Worm (Caenorhabditis elegans) whole organism, mixed stage, embryonic: ENCODE data around the gene R02E4.2.
A peak's percentile ranks its signal among the peaks of the same experiment; 100 is the strongest.

Source experiments
- bed-3 ChIP-seq: fragments of 200-800 bp; sonication (Bioruptor generic); optimal IDR thresholded peaks from 3 replicates; lab custom pipeline; 2018; ENCODE audit warnings: mild to moderate bottlenecking, missing genetic modification characterization, moderate library complexity, missing compliant biosample characterization
- blmp-1 ChIP-seq: fragments of 150-350 bp; optimal IDR thresholded peaks from 2 replicates; lab custom pipeline; 2014; ENCODE audit warnings: missing biosample characterization, missing genetic modification characterization
- ces-1 ChIP-seq: fragments of 150-350 bp; optimal IDR thresholded peaks from 2 replicates; lab custom pipeline; 2014; ENCODE audit warnings: missing biosample characterization, missing genetic modification reagents, missing genetic modification characterization
- drap-1 ChIP-seq: fragments of 200-800 bp; sonication (Bioruptor generic); optimal IDR thresholded peaks from 3 replicates; lab custom pipeline; 2018; ENCODE audit warnings: mild to moderate bottlenecking, missing genetic modification characterization, missing compliant biosample characterization
- elt-3 ChIP-seq: fragments of 150-350 bp; optimal IDR thresholded peaks from 2 replicates; lab custom pipeline; 2014; ENCODE audit warnings: missing biosample characterization, missing genetic modification characterization
- ham-2 ChIP-seq: fragments of 200-800 bp; sonication (Bioruptor generic); optimal IDR thresholded peaks from 2 replicates; lab custom pipeline; 2018; ENCODE audit warnings: mild to moderate bottlenecking, missing genetic modification characterization, missing compliant biosample characterization
- hlh-1 ChIP-seq: fragments of 150-350 bp; optimal IDR thresholded peaks from 2 replicates; lab custom pipeline; 2014; ENCODE audit warnings: missing biosample characterization, missing genetic modification reagents, missing genetic modification characterization
- lin-13 ChIP-seq: fragments of 150-350 bp; optimal IDR thresholded peaks from 2 replicates; lab custom pipeline; 2014; ENCODE audit warnings: missing biosample characterization, missing genetic modification characterization
- mab-5 ChIP-seq: fragments of 150-350 bp; optimal IDR thresholded peaks from 2 replicates; lab custom pipeline; 2014; ENCODE audit warnings: missing biosample characterization, missing genetic modification characterization
- mls-2 ChIP-seq: sonication (generic microtip); optimal IDR thresholded peaks from 2 replicates; lab custom pipeline; 2016; ENCODE audit warnings: mild to moderate bottlenecking, missing genetic modification characterization, moderate library complexity, missing compliant biosample characterization
- nhr-12 ChIP-seq: fragments of 150-350 bp; optimal IDR thresholded peaks from 2 replicates; lab custom pipeline; 2014; ENCODE audit warnings: missing biosample characterization, missing genetic modification characterization
- nhr-2 ChIP-seq: fragments of 150-350 bp; optimal IDR thresholded peaks from 2 replicates; lab custom pipeline; 2014; ENCODE audit warnings: missing biosample characterization, missing genetic modification characterization
- nhr-237 ChIP-seq: fragments of 150-350 bp; optimal IDR thresholded peaks from 2 replicates; lab custom pipeline; 2014; ENCODE audit warnings: missing biosample characterization, missing genetic modification characterization
- nhr-28 ChIP-seq: fragments of 150-350 bp; optimal IDR thresholded peaks from 2 replicates; lab custom pipeline; 2014; ENCODE audit warnings: missing biosample characterization, missing genetic modification characterization
- pha-4 ChIP-seq: fragments of 150-350 bp; optimal IDR thresholded peaks from 2 replicates; lab custom pipeline; 2018; ENCODE audit warnings: missing biosample characterization, missing genetic modification reagents, missing genetic modification characterization
- sem-2 ChIP-seq: fragments of 200-800 bp; sonication (Bioruptor generic); optimal IDR thresholded peaks from 2 replicates; lab custom pipeline; 2018; ENCODE audit warnings: mild to moderate bottlenecking, missing genetic modification characterization, missing compliant biosample characterization
- sptf-1 ChIP-seq: sonication (generic microtip); optimal IDR thresholded peaks from 2 replicates; lab custom pipeline; 2017; ENCODE audit warnings: mild to moderate bottlenecking, missing genetic modification characterization, moderate library complexity, missing compliant biosample characterization
- unc-120 ChIP-seq: sonication (generic microtip); optimal IDR thresholded peaks from 2 replicates; lab custom pipeline; 2017; ENCODE audit warnings: missing genetic modification characterization, missing compliant biosample characterization; ENCODE audit not compliant: poor library complexity, severe bottlenecking
- unc-39 ChIP-seq: fragments of 150-350 bp; optimal IDR thresholded peaks from 2 replicates; lab custom pipeline; 2014; ENCODE audit warnings: missing biosample characterization, missing genetic modification characterization
- unc-62 ChIP-seq: fragments of 150-350 bp; optimal IDR thresholded peaks from 2 replicates; lab custom pipeline; 2014; ENCODE audit warnings: missing biosample characterization, missing genetic modification reagents, missing genetic modification characterization
- zip-8 ChIP-seq: fragments of 150-350 bp; optimal IDR thresholded peaks from 2 replicates; lab custom pipeline; 2014; ENCODE audit warnings: missing biosample characterization, missing genetic modification characterization
- ztf-11 ChIP-seq: fragments of 150-350 bp; optimal IDR thresholded peaks from 2 replicates; lab custom pipeline; 2014; ENCODE audit warnings: missing biosample characterization, missing genetic modification characterization

R02E4.2 gene

ce11 chrX:4154784-4155183 is 47.5 kb downstream of the R02E4.2 start:
- TF ChIP-seq unc-120 (no peak), hlh-1 (tag; lab: Kevin White, UChicago) (peak; percentile 2), pha-4 (tag; lab: Kevin White, UChicago) (no peak), lin-13 (no peak), blmp-1 (tag; lab: Kevin White, UChicago) (no peak), ces-1 (GFP tag; lab: Kevin White, UChicago) (no peak), sptf-1 (tag; lab: Kevin White, UChicago) (no peak), ham-2 (GFP tag; lab: Kevin White, UChicago) (no peak)

DNA sequence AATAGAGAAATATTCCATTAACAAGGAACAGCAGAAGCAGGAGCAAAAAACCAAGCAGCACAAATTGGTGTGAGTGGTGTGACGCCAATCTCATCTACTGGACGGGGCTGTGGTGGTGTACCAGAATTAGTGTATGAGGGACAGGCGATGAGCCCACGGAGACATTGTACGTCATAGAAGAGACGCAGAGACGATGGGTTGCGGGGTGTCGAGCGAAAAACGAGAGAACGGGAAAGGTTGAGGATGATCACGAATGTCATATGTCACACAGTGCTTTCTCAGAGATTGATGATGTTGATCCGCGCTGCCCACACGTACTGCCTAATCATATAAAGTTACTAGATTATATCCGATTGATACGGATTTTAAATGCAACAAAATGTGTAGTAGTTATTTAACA is 50.6 kb downstream of the R02E4.2 start:
- TF ChIP-seq unc-120 (peak; percentile 29), ces-1 (GFP tag; lab: Kevin White, UChicago) (peak; percentile 30), ztf-11 (tag; lab: Kevin White, UChicago) (no peak), nhr-12 (tag; lab: Kevin White, UChicago) (no peak), nhr-237 (tag; lab: Kevin White, UChicago) (no peak), drap-1 (GFP tag; lab: Kevin White, UChicago) (peak; percentile 32), nhr-2 (tag; lab: Kevin White, UChicago) (peak; percentile 16), hlh-1 (tag; lab: Kevin White, UChicago) (peak; percentile 89), unc-62 (GFP tag; lab: Kevin White, UChicago) (peak; percentile 95), mls-2 (tag; lab: Kevin White, UChicago) (peak; percentile 5), unc-39 (no peak)

DNA sequence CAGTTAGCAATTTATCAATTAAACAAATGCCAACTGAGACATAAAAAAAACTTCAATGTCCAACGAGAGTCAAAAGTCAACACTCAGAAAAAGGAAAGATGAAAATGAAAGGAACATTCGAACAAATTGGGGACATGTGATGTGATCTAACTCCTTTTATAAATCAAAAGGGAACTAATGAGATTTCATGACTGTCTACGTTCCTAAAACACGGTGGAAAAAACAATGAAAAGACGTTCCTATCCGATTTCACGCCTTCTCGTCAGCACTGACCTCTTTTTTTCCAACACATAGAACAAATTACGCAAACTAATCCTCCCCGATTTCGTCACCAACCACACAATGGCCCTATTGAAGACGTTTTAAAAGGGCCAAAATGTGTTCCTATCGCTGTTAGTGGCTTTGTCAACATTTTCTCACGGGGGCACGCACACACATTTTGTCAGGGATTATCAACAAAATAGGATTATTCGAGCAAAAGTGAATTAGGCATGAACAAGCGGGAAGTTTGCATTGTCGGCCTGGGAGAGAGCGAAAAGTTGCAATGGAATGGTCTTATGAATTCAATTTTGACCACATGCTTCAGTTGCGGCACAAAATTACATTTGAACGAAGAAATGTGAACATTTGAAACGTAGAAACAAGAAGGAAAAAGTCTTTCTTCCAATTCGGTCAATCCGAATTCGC is 52.1 kb downstream of the R02E4.2 start:
- TF ChIP-seq drap-1 (GFP tag; lab: Kevin White, UChicago) (no peak), ces-1 (GFP tag; lab: Kevin White, UChicago) (peak; percentile 90)

ce11 chrX:4159929-4160328 is 52.7 kb downstream of the R02E4.2 start:
- no peak for TF ChIP-seq nhr-28
- TF ChIP-seq ztf-11 (tag; lab: Kevin White, UChicago) = no peak
- TF ChIP-seq blmp-1 (tag; lab: Kevin White, UChicago) = no peak
- no peak for TF ChIP-seq nhr-2 (tag; lab: Kevin White, UChicago)
- TF ChIP-seq bed-3 = no peak
- no peak for TF ChIP-seq mab-5 (tag; lab: Kevin White, UChicago)
- no peak for TF ChIP-seq unc-62 (GFP tag; lab: Kevin White, UChicago)
- TF ChIP-seq ham-2 (GFP tag; lab: Kevin White, UChicago) = no peak
- no peak for TF ChIP-seq hlh-1 (tag; lab: Kevin White, UChicago)
- no peak for TF ChIP-seq nhr-237 (tag; lab: Kevin White, UChicago)
- no peak for TF ChIP-seq elt-3 (tag; lab: Kevin White, UChicago)
- no peak for TF ChIP-seq sem-2 (GFP tag; lab: Kevin White, UChicago)
- no peak for TF ChIP-seq mls-2 (tag; lab: Kevin White, UChicago)
- no peak for TF ChIP-seq drap-1 (GFP tag; lab: Kevin White, UChicago)
- no peak for TF ChIP-seq sptf-1 (tag; lab: Kevin White, UChicago)
- TF ChIP-seq zip-8 (tag; lab: Kevin White, UChicago) = no peak
- TF ChIP-seq ces-1 (GFP tag; lab: Kevin White, UChicago) = no peak
